Worm (Caenorhabditis elegans) whole organism, L4 larva: ENCODE measurements around the gene C31E10.5.

ENCODE experiments used
- ceh-28 ChIP-seq: fragments of 150-350 bp; optimal IDR thresholded peaks from 2 replicates; lab custom pipeline; 2014; ENCODE audit warnings: missing biosample characterization, missing genetic modification reagents, missing genetic modification characterization
- ces-1 ChIP-seq: fragments of 150-350 bp; sonication (generic microtip); optimal IDR thresholded peaks from 4 replicates; lab custom pipeline; 2014; ENCODE audit warnings: missing biosample characterization, missing genetic modification reagents, missing genetic modification characterization
- jun-1 ChIP-seq: fragments of 150-350 bp; optimal IDR thresholded peaks from 2 replicates; lab custom pipeline; 2014; ENCODE audit warnings: missing biosample characterization, missing genetic modification reagents, missing genetic modification characterization
- lin-38 ChIP-seq: fragments of 200-800 bp; sonication (Bioruptor generic); IDR thresholded peaks from 2 replicates; pipeline ENCODE4 v1.3.6; 2022; ENCODE audit warnings: missing genetic modification reagents, missing genetic modification characterization, missing compliant biosample characterization
- lin-39 ChIP-seq: fragments of 150-350 bp; optimal IDR thresholded peaks from 2 replicates; lab custom pipeline; 2014; ENCODE audit warnings: missing biosample characterization, missing genetic modification reagents, missing genetic modification characterization
- nhr-10 ChIP-seq: fragments of 150-350 bp; optimal IDR thresholded peaks from 2 replicates; lab custom pipeline; 2014; ENCODE audit warnings: missing biosample characterization, missing genetic modification characterization
- nhr-102 ChIP-seq: sonication (generic microtip); optimal IDR thresholded peaks from 2 replicates; lab custom pipeline; 2016; ENCODE audit warnings: mild to moderate bottlenecking, missing genetic modification characterization, moderate library complexity, missing compliant biosample characterization
- ztf-11 ChIP-seq: fragments of 150-350 bp; optimal IDR thresholded peaks from 2 replicates; lab custom pipeline; 2014; ENCODE audit warnings: missing biosample characterization, missing genetic modification characterization

- TF ChIP-seq lin-38 (GFP tag; lab: Robert Waterston, UW) (no peak), ceh-28 (tag; lab: Kevin White, UChicago) (no peak), ces-1 (GFP tag; lab: Kevin White, UChicago) (no peak), jun-1 (no peak), ztf-11 (no peak), lin-39 (tag; lab: Kevin White, UChicago) (no peak), nhr-10 (tag; lab: Kevin White, UChicago) (no peak), nhr-102 (no peak)
These were observed 35.8 kb downstream of the C31E10.5 start, which contains the start of gene syx-2 for ce11 chrX:13959849-13960248.
